Fruit fly (Drosophila melanogaster) whole organism, pupa: ENCODE measurements around the gene CG18596.

Source experiments
- CG10348 ChIP-seq: fragments of 200-800 bp; sonication (Bioruptor generic); IDR thresholded peaks from 2 replicates; pipeline ENCODE4 v1.3.6; 2022; ENCODE audit warnings: missing biosample characterization, missing genetic modification characterization
- CG12605 ChIP-seq: fragments of 200-800 bp; sonication (Bioruptor generic); IDR thresholded peaks from 2 replicates; pipeline ENCODE4 v1.3.6; 2022; ENCODE audit warnings: missing biosample characterization, missing genetic modification characterization
- CG13204 ChIP-seq: fragments of 200-800 bp; sonication (Bioruptor generic); optimal IDR thresholded peaks from 2 replicates; lab custom pipeline; 2018; ENCODE audit warnings: missing biosample characterization, mild to moderate bottlenecking, missing genetic modification characterization, moderate library complexity
- CG14655 ChIP-seq: fragments of 200-800 bp; sonication (Bioruptor generic); optimal IDR thresholded peaks from 3 replicates; lab custom pipeline; 2017; ENCODE audit warnings: mild to moderate bottlenecking, missing biosample characterization, missing genetic modification reagents, missing genetic modification characterization
- CG15710 ChIP-seq: fragments of 200-800 bp; sonication (Bioruptor generic); optimal IDR thresholded peaks from 2 replicates; lab custom pipeline; 2018; ENCODE audit warnings: missing biosample characterization, mild to moderate bottlenecking, missing genetic modification characterization, moderate library complexity
- CG17806 ChIP-seq: fragments of 200-800 bp; sonication (Bioruptor generic); optimal IDR thresholded peaks from 2 replicates; lab custom pipeline; 2018; ENCODE audit warnings: missing biosample characterization, mild to moderate bottlenecking, missing genetic modification characterization, moderate library complexity
- CG32121 ChIP-seq: fragments of 200-800 bp; sonication (Bioruptor generic); IDR thresholded peaks from 2 replicates; pipeline ENCODE4 v1.3.6; 2022; ENCODE audit warnings: missing biosample characterization, missing genetic modification characterization
- CG34367 ChIP-seq: fragments of 200-800 bp; sonication (Bioruptor generic); optimal IDR thresholded peaks from 2 replicates; lab custom pipeline; 2018; ENCODE audit warnings: missing biosample characterization, mild to moderate bottlenecking, missing genetic modification characterization
- CG4496 ChIP-seq: fragments of 200-800 bp; sonication (Bioruptor generic); IDR thresholded peaks from 3 replicates; pipeline ENCODE4 v1.3.6; 2022; ENCODE audit warnings: missing biosample characterization, missing genetic modification characterization
- CG8159 ChIP-seq: fragments of 200-800 bp; sonication (Bioruptor generic); optimal IDR thresholded peaks from 3 replicates; lab custom pipeline; 2018; ENCODE audit warnings: missing biosample characterization, mild to moderate bottlenecking, missing genetic modification characterization, moderate library complexity
- CG8301 ChIP-seq: fragments of 200-800 bp; sonication (Bioruptor generic); optimal IDR thresholded peaks from 2 replicates; lab custom pipeline; 2018; ENCODE audit warnings: missing biosample characterization, mild to moderate bottlenecking, missing genetic modification characterization
- CG9948 ChIP-seq: fragments of 200-800 bp; sonication (Bioruptor generic); optimal IDR thresholded peaks from 2 replicates; lab custom pipeline; 2018; ENCODE audit warnings: missing biosample characterization, mild to moderate bottlenecking, missing genetic modification characterization, moderate library complexity
- D1 ChIP-seq: fragments of 200-800 bp; sonication (Bioruptor generic); optimal IDR thresholded peaks from 2 replicates; lab custom pipeline; 2018; ENCODE audit warnings: missing biosample characterization, mild to moderate bottlenecking, missing genetic modification characterization, moderate library complexity
- EcR ChIP-seq: fragments of 200-800 bp; sonication (Bioruptor generic); optimal IDR thresholded peaks from 3 replicates; lab custom pipeline; 2019; ENCODE audit warnings: missing biosample characterization, missing genetic modification characterization, mild to moderate bottlenecking, moderate library complexity, missing genetic modification reagents
- Ets98B ChIP-seq: fragments of 200-800 bp; sonication (Bioruptor generic); IDR thresholded peaks from 2 replicates; pipeline ENCODE4 v1.3.6; 2022; ENCODE audit warnings: missing biosample characterization, missing genetic modification characterization
- Pif1A ChIP-seq: fragments of 200-800 bp; sonication (Bioruptor generic); optimal IDR thresholded peaks from 3 replicates; lab custom pipeline; 2016; ENCODE audit warnings: missing biosample characterization, missing genetic modification characterization
- Pif1B ChIP-seq: fragments of 200-800 bp; sonication (Bioruptor generic); optimal IDR thresholded peaks from 3 replicates; lab custom pipeline; 2016; ENCODE audit warnings: missing biosample characterization, missing genetic modification characterization
- Snoo ChIP-seq: fragments of 200-800 bp; sonication (Bioruptor generic); optimal IDR thresholded peaks from 3 replicates; lab custom pipeline; 2017; ENCODE audit warnings: missing biosample characterization, mild to moderate bottlenecking, missing genetic modification characterization, inconsistent platforms
- fd96Ca ChIP-seq: fragments of 200-800 bp; sonication (Bioruptor generic); IDR thresholded peaks from 3 replicates; pipeline ENCODE4 v1.3.6; 2022; ENCODE audit warnings: missing biosample characterization, missing genetic modification characterization
- gl ChIP-seq: fragments of 200-800 bp; sonication (Bioruptor generic); optimal IDR thresholded peaks from 2 replicates; lab custom pipeline; 2018; ENCODE audit warnings: missing biosample characterization, mild to moderate bottlenecking, missing genetic modification characterization
- rn ChIP-seq: fragments of 200-800 bp; sonication (Bioruptor generic); IDR thresholded peaks from 2 replicates; pipeline ENCODE4 v1.3.6; 2022; ENCODE audit warnings: missing biosample characterization, missing genetic modification characterization

CG18596 gene

dm6 chr3R:22357942-22358341 is 17.8 kb upstream of the CG18596 start:
- TF ChIP-seq CG17806 (tag; lab: Kevin White, UChicago) (no peak), CG10348 (no peak), Ets98B (GFP tag; lab: Robert Waterston, UW) (no peak), CG13204 (no peak), CG4496 (GFP tag; lab: Robert Waterston, UW) (no peak), Pif1B (GFP tag; lab: Kevin White, UChicago) (no peak), EcR (GFP tag; lab: Kevin White, UChicago) (no peak)

- TF ChIP-seq CG32121 (GFP tag; lab: Robert Waterston, UW): peak; percentile 90
- TF ChIP-seq fd96Ca (GFP tag; lab: Robert Waterston, UW): peak; percentile 89
- peak; percentile 83 for TF ChIP-seq CG17806 (tag; lab: Kevin White, UChicago)
- peak; percentile 87 for TF ChIP-seq CG12605 (GFP tag; lab: Robert Waterston, UW)
- peak; percentile 75 for TF ChIP-seq CG9948 (tag; lab: Kevin White, UChicago)
- peak; percentile 75 for TF ChIP-seq CG15710 (tag; lab: Kevin White, UChicago)
- TF ChIP-seq Ets98B (GFP tag; lab: Robert Waterston, UW): peak; percentile 94
- TF ChIP-seq CG8301: peak; percentile 78
- peak; percentile 49; the same call in 1 of the 2 replicates for TF ChIP-seq CG10348
- TF ChIP-seq CG13204: no peak
- TF ChIP-seq gl (tag; lab: Kevin White, UChicago): peak; percentile 69
- TF ChIP-seq CG14655 (GFP tag; lab: Kevin White, UChicago): peak; percentile 78
- TF ChIP-seq Pif1B (GFP tag; lab: Kevin White, UChicago): peak; percentile 79
- no peak for TF ChIP-seq D1 (tag; lab: Kevin White, UChicago)
- TF ChIP-seq Snoo (tag; lab: Kevin White, UChicago): peak; percentile 20
- peak; percentile 48 for TF ChIP-seq EcR (GFP tag; lab: Kevin White, UChicago)
- TF ChIP-seq CG4496 (GFP tag; lab: Robert Waterston, UW): peak; percentile 95
- TF ChIP-seq CG34367 (tag; lab: Kevin White, UChicago): peak; percentile 78
- TF ChIP-seq Pif1A: peak; percentile 76
- peak; percentile 76 for TF ChIP-seq rn
- TF ChIP-seq CG8159 (tag; lab: Kevin White, UChicago): peak; percentile 83
Measured at dm6 chr3R:22358810-22359209, 16.9 kb upstream of the CG18596 start.

dm6 chr3R:22362218-22362907 is 13.4 kb upstream of the CG18596 start, which contains the start of the genes JMJD6, CG7071 and Muted:
TSS of gene JMJD6 (minus strand) at chr3R:22362371.
TSS of gene CG7071 (plus strand) at chr3R:22362620.
TSS of gene Muted (plus strand) at chr3R:22362620.
- TF ChIP-seq Snoo (tag; lab: Kevin White, UChicago): peak; percentile 73
- peak; percentile 74 for TF ChIP-seq Pif1B (GFP tag; lab: Kevin White, UChicago)
- TF ChIP-seq CG13204: no peak
- TF ChIP-seq CG8159 (tag; lab: Kevin White, UChicago): peak; percentile 78
- TF ChIP-seq CG17806 (tag; lab: Kevin White, UChicago): peak; percentile 83
- peak; percentile 43 for TF ChIP-seq gl (tag; lab: Kevin White, UChicago)
- peak; percentile 74 for TF ChIP-seq CG9948 (tag; lab: Kevin White, UChicago)
- peak; percentile 81 for TF ChIP-seq CG15710 (tag; lab: Kevin White, UChicago)
- peak; percentile 83 for TF ChIP-seq CG14655 (GFP tag; lab: Kevin White, UChicago)
- TF ChIP-seq rn: peak; percentile 82
- TF ChIP-seq CG12605 (GFP tag; lab: Robert Waterston, UW): peak; percentile 36; the same call in 1 of the 2 replicates
- TF ChIP-seq CG4496 (GFP tag; lab: Robert Waterston, UW): peak; percentile 94
- TF ChIP-seq CG10348: no peak; the same call in 1 of the 2 replicates
- TF ChIP-seq CG8301: peak; percentile 77
- TF ChIP-seq EcR (GFP tag; lab: Kevin White, UChicago): no peak
- TF ChIP-seq CG34367 (tag; lab: Kevin White, UChicago): peak; percentile 65
- peak; percentile 87; the same call in 2 of the 3 replicates for TF ChIP-seq fd96Ca (GFP tag; lab: Robert Waterston, UW)
- peak; percentile 87 for TF ChIP-seq Pif1A
- TF ChIP-seq CG32121 (GFP tag; lab: Robert Waterston, UW): peak; percentile 85
- no peak for TF ChIP-seq D1 (tag; lab: Kevin White, UChicago)
- TF ChIP-seq Ets98B (GFP tag; lab: Robert Waterston, UW): peak; percentile 85
- TF ChIP-seq, all 21 proteins: peak for 17

- no peak for TF ChIP-seq CG8159 (tag; lab: Kevin White, UChicago)
- no peak for TF ChIP-seq CG13204
- no peak for TF ChIP-seq D1 (tag; lab: Kevin White, UChicago)
- TF ChIP-seq CG8301: no peak
- TF ChIP-seq Snoo (tag; lab: Kevin White, UChicago): no peak
- TF ChIP-seq Pif1A: no peak
- TF ChIP-seq CG14655 (GFP tag; lab: Kevin White, UChicago): no peak
- no peak for TF ChIP-seq CG12605 (GFP tag; lab: Robert Waterston, UW)
- no peak for TF ChIP-seq CG4496 (GFP tag; lab: Robert Waterston, UW)
- no peak for TF ChIP-seq CG10348
- no peak for TF ChIP-seq fd96Ca (GFP tag; lab: Robert Waterston, UW)
- TF ChIP-seq CG9948 (tag; lab: Kevin White, UChicago): no peak
- TF ChIP-seq CG15710 (tag; lab: Kevin White, UChicago): no peak
- TF ChIP-seq rn: no peak
Measured at dm6 chr3R:22365660-22366195, 10.0 kb upstream of the CG18596 start, which contains the start of gene CG5382. TSS of gene CG5382 (minus strand) at chr3R:22365983.
